Worm (Caenorhabditis elegans) whole organism, L2 larva: ENCODE data around the gene glf-1.

Experiments
- C34F6.9 ChIP-seq: fragments of 150-350 bp; optimal IDR thresholded peaks from 2 replicates; lab custom pipeline; 2014; ENCODE audit warnings: missing biosample characterization, missing genetic modification characterization
- ZK546.5 ChIP-seq: sonication (generic microtip); optimal IDR thresholded peaks from 2 replicates; lab custom pipeline; 2017; ENCODE audit warnings: missing biosample characterization, missing genetic modification characterization
- ceh-82 ChIP-seq: fragments of 150-350 bp; optimal IDR thresholded peaks from 2 replicates; lab custom pipeline; 2014; ENCODE audit warnings: missing biosample characterization, missing genetic modification characterization
- elt-1 ChIP-seq: fragments of 150-350 bp; optimal IDR thresholded peaks from 2 replicates; lab custom pipeline; 2014; ENCODE audit warnings: missing biosample characterization, missing genetic modification characterization
- elt-3 ChIP-seq: sonication (generic microtip); optimal IDR thresholded peaks from 2 replicates; lab custom pipeline; 2017; ENCODE audit warnings: missing biosample characterization, missing genetic modification characterization
- fos-1 ChIP-seq: fragments of 150-350 bp; optimal IDR thresholded peaks from 2 replicates; lab custom pipeline; 2014; ENCODE audit warnings: missing biosample characterization, missing genetic modification characterization
- mdl-1 ChIP-seq, 2 experiments: fragments of 150-350 bp in 1 of 2; sonication (generic microtip) in 1 of 2; optimal IDR thresholded peaks; 2 replicates each; lab custom pipeline; 2017; ENCODE audit warnings: missing biosample characterization in 2 of 2, missing genetic modification characterization in 2 of 2
- nhr-11 ChIP-seq: fragments of 150-350 bp; optimal IDR thresholded peaks from 2 replicates; lab custom pipeline; 2014; ENCODE audit warnings: missing biosample characterization, missing genetic modification characterization
- nhr-129 ChIP-seq: fragments of 150-350 bp; optimal IDR thresholded peaks from 2 replicates; lab custom pipeline; 2014; ENCODE audit warnings: missing biosample characterization, missing genetic modification characterization
- nhr-237 ChIP-seq: fragments of 150-350 bp; optimal IDR thresholded peaks from 2 replicates; lab custom pipeline; 2014; ENCODE audit warnings: missing biosample characterization, missing genetic modification characterization
- nhr-77 ChIP-seq: fragments of 150-350 bp; optimal IDR thresholded peaks from 2 replicates; lab custom pipeline; 2014; ENCODE audit warnings: missing biosample characterization, missing genetic modification characterization
- snpc-4 ChIP-seq: fragments of 150-350 bp; optimal IDR thresholded peaks from 2 replicates; lab custom pipeline; 2014; ENCODE audit warnings: missing biosample characterization, missing genetic modification characterization
- unc-39 ChIP-seq: fragments of 150-350 bp; optimal IDR thresholded peaks from 2 replicates; lab custom pipeline; 2014; ENCODE audit warnings: missing biosample characterization, missing genetic modification characterization
- unc-62 ChIP-seq: fragments of 150-350 bp; optimal IDR thresholded peaks from 2 replicates; lab custom pipeline; 2014; ENCODE audit warnings: missing biosample characterization, missing genetic modification reagents, missing genetic modification characterization

- no peak for TF ChIP-seq nhr-77 (tag; lab: Kevin White, UChicago)
- no peak for TF ChIP-seq fos-1 (tag; lab: Kevin White, UChicago)
- TF ChIP-seq elt-3: no peak
- TF ChIP-seq nhr-129 (tag; lab: Kevin White, UChicago): no peak
- no peak for TF ChIP-seq ceh-82 (tag; lab: Kevin White, UChicago)
- no peak for TF ChIP-seq nhr-11 (tag; lab: Kevin White, UChicago)
- TF ChIP-seq unc-39: no peak
- TF ChIP-seq C34F6.9 (tag; lab: Kevin White, UChicago): no peak
- no peak for TF ChIP-seq elt-1 (tag; lab: Kevin White, UChicago)
- TF ChIP-seq unc-62 (GFP tag; lab: Kevin White, UChicago): no peak
- TF ChIP-seq mdl-1 (tag; optimal IDR thresholded peaks at IDR 0.05; lab: Kevin White, UChicago): no peak
- TF ChIP-seq nhr-237 (tag; lab: Kevin White, UChicago): no peak
- no peak for TF ChIP-seq snpc-4 (tag; lab: Kevin White, UChicago)
- no peak for TF ChIP-seq ZK546.5 (tag; lab: Kevin White, UChicago)
These were observed 27.4 kb upstream of the glf-1 start for ce11 chrIV:5858212-5858611.
